Worm (Caenorhabditis elegans): ENCODE data around the gene fkh-6.

ce11 chrII:4355217-4355616 lies 28.0 kb downstream of the fkh-6 start, which contains the start of the genes H20J04.7 and H20J04.1:
- TF ChIP-seq zip-5 (tag; optimal IDR thresholded peaks at IDR 0.05) (no peak), ets-4 (tag; optimal IDR thresholded peaks at IDR 0.05) (no peak), pha-4 (tag; optimal IDR thresholded peaks at IDR 0.05) (no peak), ceh-48 (tag; optimal IDR thresholded peaks at IDR 0.05) (no peak), dve-1 (tag; optimal IDR thresholded peaks at IDR 0.05) (no peak), che-1 (tag; optimal IDR thresholded peaks at IDR 0.05) (no peak), F13H6.1 (tag; optimal IDR thresholded peaks at IDR 0.05) (no peak), ref-2 (tag; optimal IDR thresholded peaks at IDR 0.05) (no peak), pha-2 (tag; optimal IDR thresholded peaks at IDR 0.05) (no peak), lim-6 (tag; optimal IDR thresholded peaks at IDR 0.05) (no peak), ama-1 (optimal IDR thresholded peaks at IDR 0.05) (no peak), unc-55 (GFP tag; optimal IDR thresholded peaks at IDR 0.05) (no peak)
